Worm (Caenorhabditis elegans): ENCODE data around the gene mig-21.

mig-21 gene

DNA sequence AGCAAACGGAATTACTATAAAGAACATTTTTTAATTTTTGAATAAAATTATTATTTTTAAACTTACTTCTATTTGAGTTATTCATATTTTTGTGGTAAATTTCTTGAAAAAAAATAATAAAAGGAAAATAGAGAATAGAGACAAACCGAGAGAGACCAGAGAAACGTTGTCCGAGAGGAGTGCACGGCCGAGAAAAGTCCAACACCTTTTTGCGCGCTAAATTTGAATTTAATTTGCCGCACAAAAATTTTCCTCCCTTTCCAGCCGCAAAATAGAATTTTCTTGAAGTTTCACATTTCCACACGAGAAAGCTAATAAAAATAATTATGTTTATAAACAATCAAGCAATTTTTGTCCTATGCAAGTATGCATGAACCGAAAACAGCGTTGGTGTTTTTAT, 6.4 kb downstream of the mig-21 start, which contains the start of the genes F01F1.11 and F01F1.3 (continued):
- TF ChIP-seq mec-3 (tag; optimal IDR thresholded peaks at IDR 0.05; ENCODE audit: borderline replicate concordance) (no peak), hlh-13 (GFP tag; optimal IDR thresholded peaks at IDR 0.05) (no peak), T23F11.4 (GFP tag; optimal IDR thresholded peaks at IDR 0.05) (no peak), ztf-16 (tag; optimal IDR thresholded peaks at IDR 0.05) (no peak), sdc-2 (tag; optimal IDR thresholded peaks at IDR 0.05) (no peak), lin-11 (tag; optimal IDR thresholded peaks at IDR 0.05) (no peak), unc-3 (GFP tag; conservative IDR thresholded peaks at IDR 0.05) (no peak), unc-3 (tag; optimal IDR thresholded peaks at IDR 0.05) (no peak), fax-1 (tag; optimal IDR thresholded peaks at IDR 0.05) (peak; percentile 53), hlh-15 (tag; optimal IDR thresholded peaks at IDR 0.05) (no peak), hlh-8 (tag; optimal IDR thresholded peaks at IDR 0.05) (no peak), eyg-1 (tag; optimal IDR thresholded peaks at IDR 0.05) (no peak), gmeb-2 (tag; optimal IDR thresholded peaks at IDR 0.05) (no peak), elt-2 (tag; optimal IDR thresholded peaks at IDR 0.05) (peak; percentile 38), nhr-11 (tag; optimal IDR thresholded peaks at IDR 0.05) (no peak)

ce11 chrIII:5869429-5869828, 8.8 kb downstream of the mig-21 start, which contains the start of gene F01F1.15:
Gene F01F1.15 (minus strand): TSS chrIII:5869529.
- TF ChIP-seq ceh-24 (tag; optimal IDR thresholded peaks at IDR 0.05) = no peak
- no peak for TF ChIP-seq che-1 (tag; optimal IDR thresholded peaks at IDR 0.05)
- no peak for TF ChIP-seq npax-4 (tag; optimal IDR thresholded peaks at IDR 0.05)
- no peak for TF ChIP-seq pqm-1 (tag; optimal IDR thresholded peaks at IDR 0.05)
- no peak for TF ChIP-seq ref-2 (tag; optimal IDR thresholded peaks at IDR 0.05)
- no peak for TF ChIP-seq unc-86 (tag; optimal IDR thresholded peaks at IDR 0.05)
- TF ChIP-seq zip-5 (tag; optimal IDR thresholded peaks at IDR 0.05) = no peak
- TF ChIP-seq ceh-31 (tag; optimal IDR thresholded peaks at IDR 0.05) = no peak

DNA sequence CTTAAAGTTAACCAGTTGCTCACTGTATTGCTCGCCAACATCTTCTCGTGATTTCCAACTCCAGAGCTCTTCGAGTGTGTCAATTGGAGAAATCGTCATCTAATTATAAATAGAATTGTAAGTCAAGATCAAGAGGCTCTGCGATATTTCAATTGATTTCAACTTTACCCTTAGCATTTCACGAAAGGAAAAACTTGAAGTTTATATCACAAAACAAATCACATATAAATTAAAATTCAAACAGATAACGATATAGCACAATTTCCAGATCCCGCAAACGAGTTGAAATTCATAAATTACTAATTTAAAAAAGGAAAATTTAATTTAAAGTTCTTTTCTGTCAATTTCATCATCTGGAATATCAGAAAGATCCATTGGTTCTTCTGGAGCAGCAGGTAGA, 9.8 kb downstream of the mig-21 start, which contains the start of gene eng-1:
Gene eng-1 (minus strand): TSS at position 101 of the 400 bp plus-strand sequence.
- no peak for TF ChIP-seq ceh-2 (tag; optimal IDR thresholded peaks at IDR 0.05)
- no peak for TF ChIP-seq nfya-1 (tag; optimal IDR thresholded peaks at IDR 0.05)
- no peak for TF ChIP-seq fax-1 (tag; optimal IDR thresholded peaks at IDR 0.05)
- TF ChIP-seq K09A11.1 (tag; optimal IDR thresholded peaks at IDR 0.05; ENCODE audit: insufficient read depth) = no peak
- no peak for TF ChIP-seq ceh-19 (GFP tag; optimal IDR thresholded peaks at IDR 0.05)
- no peak for TF ChIP-seq nhr-11 (tag; optimal IDR thresholded peaks at IDR 0.05)
- TF ChIP-seq ceh-45 (GFP tag; IDR thresholded peaks at IDR 0.05) = no peak

DNA sequence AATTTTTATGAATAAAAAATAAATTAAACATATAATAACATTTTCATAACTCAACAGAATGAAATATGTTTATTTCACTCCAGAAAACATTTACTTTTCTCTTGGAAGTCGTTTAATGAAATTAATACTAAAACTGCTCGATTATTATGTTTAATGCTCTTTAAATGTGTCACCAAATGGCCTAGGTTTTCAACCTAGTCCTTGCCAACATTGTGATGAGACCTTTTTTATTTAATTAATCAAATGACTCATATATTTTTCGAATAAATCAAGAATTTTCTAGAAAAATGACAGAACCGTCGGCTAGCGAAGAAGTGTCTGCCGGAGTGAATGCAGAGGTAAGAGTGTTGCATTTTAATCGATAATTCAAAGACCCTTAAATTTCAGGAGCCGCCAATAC, 13.9 kb downstream of the mig-21 start, which contains the start of gene rabn-5:
Gene rabn-5 (plus strand): TSS at position 284 of the 400 bp plus-strand sequence.
- TF ChIP-seq unc-42 (tag; optimal IDR thresholded peaks at IDR 0.05) = peak; percentile 58
- no peak for TF ChIP-seq ztf-16 (tag; optimal IDR thresholded peaks at IDR 0.05)
- no peak for TF ChIP-seq dve-1 (tag; optimal IDR thresholded peaks at IDR 0.05)
- peak; percentile 12 for TF ChIP-seq unc-55 (GFP tag; optimal IDR thresholded peaks at IDR 0.05)
- TF ChIP-seq lin-11 (tag; optimal IDR thresholded peaks at IDR 0.05) = no peak
- TF ChIP-seq tbx-7 (tag; optimal IDR thresholded peaks at IDR 0.05) = no peak
- TF ChIP-seq C38D4.7 (GFP tag; optimal IDR thresholded peaks at IDR 0.05) = no peak
- TF ChIP-seq pqm-1 (tag; optimal IDR thresholded peaks at IDR 0.05) = no peak
- peak; percentile 42 for TF ChIP-seq ets-4 (tag; optimal IDR thresholded peaks at IDR 0.05)
- no peak for TF ChIP-seq hlh-6 (tag; optimal IDR thresholded peaks at IDR 0.05)
- TF ChIP-seq pha-4 (tag; optimal IDR thresholded peaks at IDR 0.05) = no peak
- TF ChIP-seq ceh-9 (tag; optimal IDR thresholded peaks at IDR 0.05) = no peak
- no peak for TF ChIP-seq K02D7.2 (tag; optimal IDR thresholded peaks at IDR 0.05)
- TF ChIP-seq elt-2 (tag; optimal IDR thresholded peaks at IDR 0.05) = no peak
- TF ChIP-seq ceh-14 (tag; optimal IDR thresholded peaks at IDR 0.05) = no peak
- TF ChIP-seq zip-5 (tag; optimal IDR thresholded peaks at IDR 0.05) = no peak
- TF ChIP-seq sdc-2 (tag; optimal IDR thresholded peaks at IDR 0.05) = no peak
- no peak for TF ChIP-seq fkh-10 (GFP tag; optimal IDR thresholded peaks at IDR 0.05)
